Worm (Caenorhabditis elegans) whole organism, young adult: ENCODE results near the gene F58B4.5.

Experiments
- B0019.2 ChIP-seq: fragments of 200-800 bp; sonication (Bioruptor generic); conservative IDR thresholded peaks from 2 replicates; pipeline ENCODE4 v1.3.6; 2022; ENCODE audit warnings: missing genetic modification reagents, missing genetic modification characterization, missing compliant biosample characterization
- B0035.1 ChIP-seq: sonication (generic microtip); optimal IDR thresholded peaks from 2 replicates; lab custom pipeline; 2016; ENCODE audit warnings: missing genetic modification characterization, mild to moderate bottlenecking, missing compliant biosample characterization, missing genotype, missing genetic modification reagents
- B0261.1 ChIP-seq: sonication (generic microtip); optimal IDR thresholded peaks from 2 replicates; lab custom pipeline; 2016; ENCODE audit warnings: mild to moderate bottlenecking, missing genetic modification characterization, moderate library complexity, missing compliant biosample characterization
- B0336.3 ChIP-seq: fragments of 200-800 bp; sonication (Bioruptor generic); IDR thresholded peaks from 2 replicates; pipeline ENCODE4 v1.3.6; 2022; ENCODE audit warnings: missing genetic modification characterization, missing compliant biosample characterization
- C17E4.6 ChIP-seq: fragments of 200-800 bp; sonication (Bioruptor generic); IDR thresholded peaks from 2 replicates; pipeline ENCODE4 v1.3.6; 2022; ENCODE audit warnings: missing genetic modification reagents, missing genetic modification characterization, missing compliant biosample characterization
- F39B2.1 ChIP-seq: fragments of 200-800 bp; sonication (Bioruptor generic); IDR thresholded peaks from 2 replicates; pipeline ENCODE4 v1.3.6; 2022; ENCODE audit warnings: missing genetic modification reagents, missing genetic modification characterization, missing compliant biosample characterization
- F55B11.4 ChIP-seq: sonication (generic microtip); optimal IDR thresholded peaks from 2 replicates; lab custom pipeline; 2016; ENCODE audit warnings: missing compliant biosample characterization, missing genetic modification characterization, borderline replicate concordance; ENCODE audit not compliant: insufficient read depth
- Y56A3A.18 ChIP-seq: fragments of 200-800 bp; sonication (Bioruptor generic); IDR thresholded peaks from 2 replicates; pipeline ENCODE4 v1.3.6; 2022; ENCODE audit warnings: missing genetic modification reagents, missing genetic modification characterization, missing compliant biosample characterization
- akir-1 ChIP-seq: fragments of 200-800 bp; sonication (Bioruptor generic); optimal IDR thresholded peaks from 2 replicates; lab custom pipeline; 2018; ENCODE audit warnings: mild to moderate bottlenecking, missing genetic modification characterization, moderate library complexity, missing compliant biosample characterization
- aptf-2 ChIP-seq: fragments of 200-800 bp; sonication (Bioruptor generic); conservative IDR thresholded peaks from 2 replicates; pipeline ENCODE4 v1.3.6; 2022; ENCODE audit warnings: missing genetic modification reagents, missing genetic modification characterization, missing compliant biosample characterization
- attf-3 ChIP-seq: fragments of 200-800 bp; sonication (Bioruptor generic); conservative IDR thresholded peaks from 2 replicates; pipeline ENCODE4 v1.3.6; 2022; ENCODE audit warnings: missing genetic modification reagents, missing genetic modification characterization, missing compliant biosample characterization
- bed-1 ChIP-seq: fragments of 200-800 bp; sonication (Bioruptor generic); IDR thresholded peaks from 2 replicates; pipeline ENCODE4 v1.3.6; 2022; ENCODE audit warnings: missing genetic modification reagents, missing genetic modification characterization, missing compliant biosample characterization
- ceh-100 ChIP-seq: fragments of 200-800 bp; sonication (Bioruptor generic); IDR thresholded peaks from 2 replicates; pipeline ENCODE4 v1.3.6; 2022; ENCODE audit warnings: missing genetic modification reagents, missing genetic modification characterization, missing compliant biosample characterization
- die-1 ChIP-seq: sonication (generic microtip); optimal IDR thresholded peaks from 2 replicates; lab custom pipeline; 2016; ENCODE audit warnings: missing genotype, mild to moderate bottlenecking, missing genetic modification characterization, missing compliant biosample characterization
- egrh-3 ChIP-seq: fragments of 200-800 bp; sonication (Bioruptor generic); IDR thresholded peaks from 2 replicates; pipeline ENCODE4 v1.3.6; 2022; ENCODE audit warnings: missing genetic modification reagents, missing genetic modification characterization, missing compliant biosample characterization
- hlh-26 ChIP-seq: fragments of 200-800 bp; sonication (Bioruptor generic); conservative IDR thresholded peaks from 2 replicates; pipeline ENCODE4 v1.3.6; 2022; ENCODE audit warnings: missing genetic modification reagents, missing genetic modification characterization, missing compliant biosample characterization
- let-526 ChIP-seq: fragments of 200-800 bp; sonication (Bioruptor generic); IDR thresholded peaks from 2 replicates; pipeline ENCODE4 v1.3.6; 2022; ENCODE audit warnings: missing genetic modification reagents, missing genetic modification characterization, missing compliant biosample characterization
- let-607 ChIP-seq, 2 experiments: fragments of 200-800 bp in 1 of 2; sonication (Bioruptor generic) in 1 of 2; sonication (generic microtip) in 1 of 2; optimal IDR thresholded peaks; 2 replicates each; lab custom pipeline; 2016 to 2018; ENCODE audit warnings: mild to moderate bottlenecking in 2 of 2, missing compliant biosample characterization in 2 of 2, missing genetic modification characterization in 2 of 2, moderate library complexity in 2 of 2, missing genotype in 1 of 2
- lin-35 ChIP-seq, 3 experiments: fragments of 150-350 bp in 2 of 3; sonication (generic microtip) in 1 of 3; optimal IDR thresholded peaks; 2 replicates each; lab custom pipeline; 2014 to 2018; ENCODE audit warnings: missing biosample characterization in 3 of 3, missing genetic modification characterization in 3 of 3, missing genetic modification reagents in 3 of 3
- lsl-1 ChIP-seq: fragments of 200-800 bp; sonication (Bioruptor generic); optimal IDR thresholded peaks from 2 replicates; lab custom pipeline; 2018; ENCODE audit warnings: mild to moderate bottlenecking, missing genetic modification characterization, moderate library complexity, missing compliant biosample characterization
- lsy-27 ChIP-seq: sonication (generic microtip); optimal IDR thresholded peaks from 2 replicates; lab custom pipeline; 2017; ENCODE audit warnings: missing genetic modification characterization, mild to moderate bottlenecking, missing compliant biosample characterization, antibody characterized with exemption, missing genotype, borderline replicate concordance; ENCODE audit not compliant: insufficient read depth
- madf-10 ChIP-seq: sonication (generic microtip); optimal IDR thresholded peaks from 2 replicates; lab custom pipeline; 2016; ENCODE audit warnings: mild to moderate bottlenecking, missing genetic modification characterization, missing compliant biosample characterization
- madf-3 ChIP-seq: fragments of 200-800 bp; sonication (Bioruptor generic); IDR thresholded peaks from 2 replicates; pipeline ENCODE4 v1.3.6; 2022; ENCODE audit warnings: missing genetic modification reagents, missing genetic modification characterization, missing compliant biosample characterization
- madf-8 ChIP-seq: fragments of 200-800 bp; sonication (Bioruptor generic); conservative IDR thresholded peaks from 2 replicates; pipeline ENCODE4 v1.3.6; 2022; ENCODE audit warnings: missing genetic modification reagents, missing genetic modification characterization, missing compliant biosample characterization
- mcd-1 ChIP-seq: fragments of 200-800 bp; sonication (Bioruptor generic); IDR thresholded peaks from 2 replicates; pipeline ENCODE4 v1.3.6; 2022; ENCODE audit warnings: missing genetic modification reagents, missing genetic modification characterization, missing compliant biosample characterization
- mes-4 ChIP-seq: sonication (generic microtip); optimal IDR thresholded peaks from 2 replicates; lab custom pipeline; 2016; ENCODE audit warnings: missing genotype, missing genetic modification characterization, missing compliant biosample characterization
- nfya-2 ChIP-seq: fragments of 200-800 bp; sonication (Bioruptor generic); IDR thresholded peaks from 2 replicates; pipeline ENCODE4 v1.3.6; 2022; ENCODE audit warnings: missing genetic modification reagents, missing genetic modification characterization, missing compliant biosample characterization
- nhr-179 ChIP-seq: sonication (generic microtip); optimal IDR thresholded peaks from 2 replicates; lab custom pipeline; 2016; ENCODE audit warnings: mild to moderate bottlenecking, missing genetic modification characterization, missing compliant biosample characterization
- nhr-80 ChIP-seq: sonication (generic microtip); optimal IDR thresholded peaks from 2 replicates; lab custom pipeline; 2016; ENCODE audit warnings: missing genetic modification characterization, missing compliant biosample characterization
- nhr-90 ChIP-seq: sonication (generic microtip); optimal IDR thresholded peaks from 2 replicates; lab custom pipeline; 2016; ENCODE audit warnings: missing genotype, mild to moderate bottlenecking, missing genetic modification characterization, missing compliant biosample characterization
- pbrm-1 ChIP-seq: fragments of 200-800 bp; sonication (Bioruptor generic); IDR thresholded peaks from 2 replicates; pipeline ENCODE4 v1.3.6; 2022; ENCODE audit warnings: missing genetic modification reagents, missing genetic modification characterization, missing compliant biosample characterization
- sdz-38 ChIP-seq: sonication (generic microtip); optimal IDR thresholded peaks from 2 replicates; lab custom pipeline; 2016; ENCODE audit warnings: missing genotype, missing genetic modification characterization, missing compliant biosample characterization
- snpc-1.3 ChIP-seq: sonication (generic microtip); optimal IDR thresholded peaks from 2 replicates; lab custom pipeline; 2017; ENCODE audit warnings: missing genetic modification characterization, mild to moderate bottlenecking, missing compliant biosample characterization, antibody characterized with exemption, moderate library complexity, missing genotype, missing genetic modification reagents; ENCODE audit not compliant: insufficient read depth
- somi-1 ChIP-seq: fragments of 200-800 bp; sonication (Bioruptor generic); optimal IDR thresholded peaks from 2 replicates; lab custom pipeline; 2018; ENCODE audit warnings: mild to moderate bottlenecking, missing genetic modification characterization, missing compliant biosample characterization
- sptf-2 ChIP-seq: fragments of 200-800 bp; sonication (Bioruptor generic); optimal IDR thresholded peaks from 2 replicates; lab custom pipeline; 2018; ENCODE audit warnings: mild to moderate bottlenecking, missing genetic modification characterization, missing compliant biosample characterization
- tbp1 ChIP-seq: fragments of 200-800 bp; sonication (Bioruptor generic); optimal IDR thresholded peaks from 2 replicates; lab custom pipeline; 2018; ENCODE audit warnings: mild to moderate bottlenecking, missing genetic modification characterization, missing compliant biosample characterization
- tbx-9 ChIP-seq: sonication (generic microtip); optimal IDR thresholded peaks from 2 replicates; lab custom pipeline; 2016; ENCODE audit warnings: borderline replicate concordance, missing genetic modification characterization, inconsistent platforms, missing compliant biosample characterization
- zfh-2 ChIP-seq: fragments of 200-800 bp; sonication (Bioruptor generic); conservative IDR thresholded peaks from 2 replicates; pipeline ENCODE4 v1.3.6; 2022; ENCODE audit warnings: missing genetic modification reagents, missing genetic modification characterization, missing compliant biosample characterization
- ztf-25 ChIP-seq: fragments of 200-800 bp; sonication (Bioruptor generic); IDR thresholded peaks from 2 replicates; pipeline ENCODE4 v1.3.6; 2022; ENCODE audit warnings: missing genetic modification reagents, missing genetic modification characterization, missing compliant biosample characterization
- ztf-28 ChIP-seq: fragments of 200-800 bp; sonication (Bioruptor generic); IDR thresholded peaks from 2 replicates; pipeline ENCODE4 v1.3.6; 2022; ENCODE audit warnings: missing genetic modification reagents, missing genetic modification characterization, missing compliant biosample characterization
- ztf-3 ChIP-seq: fragments of 200-800 bp; sonication (Bioruptor generic); optimal IDR thresholded peaks from 2 replicates; lab custom pipeline; 2018; ENCODE audit warnings: mild to moderate bottlenecking, missing genetic modification characterization, missing compliant biosample characterization

The F58B4.5 gene

ce11 chrV:10970930-10971329 is 38.4 kb downstream of the F58B4.5 start:
- TF ChIP-seq mcd-1 (GFP tag; lab: Robert Waterston, UW): no peak
- no peak for TF ChIP-seq akir-1 (GFP tag; lab: Kevin White, UChicago)
- no peak for TF ChIP-seq snpc-1.3 (tag; lab: Kevin White, UChicago)
- TF ChIP-seq bed-1: no peak
- TF ChIP-seq B0261.1 (tag; lab: Kevin White, UChicago): no peak
- TF ChIP-seq nfya-2 (GFP tag; lab: Robert Waterston, UW): no peak
- no peak for TF ChIP-seq hlh-26 (GFP tag; lab: Robert Waterston, UW)
- TF ChIP-seq F55B11.4 (tag; lab: Kevin White, UChicago): no peak
- no peak for TF ChIP-seq egrh-3 (GFP tag; lab: Robert Waterston, UW)
- TF ChIP-seq let-526 (GFP tag; lab: Robert Waterston, UW): no peak
- no peak for TF ChIP-seq zfh-2
- TF ChIP-seq ztf-3: no peak
- no peak for TF ChIP-seq Y56A3A.18
- no peak for TF ChIP-seq attf-3 (GFP tag; lab: Robert Waterston, UW)
- no peak for TF ChIP-seq aptf-2 (GFP tag; lab: Robert Waterston, UW)
- no peak for TF ChIP-seq lin-35 (GFP tag; optimal IDR thresholded peaks at IDR 0.05; lab: Kevin White, UChicago)

ce11 chrV:10975091-10975490 is 42.6 kb downstream of the F58B4.5 start:
- TF ChIP-seq nhr-90 (tag; lab: Kevin White, UChicago) (no peak), mes-4 (tag; lab: Kevin White, UChicago) (no peak), B0336.3 (GFP tag; lab: Robert Waterston, UW) (no peak), nhr-80 (tag; lab: Kevin White, UChicago) (no peak), madf-8 (no peak), let-607 (tag; optimal IDR thresholded peaks at IDR 0.05; lab: Kevin White, UChicago) (no peak), B0035.1 (tag; lab: Kevin White, UChicago) (no peak), ceh-100 (GFP tag; lab: Robert Waterston, UW) (no peak), lsl-1 (GFP tag; lab: Kevin White, UChicago) (no peak), F39B2.1 (GFP tag; lab: Robert Waterston, UW) (no peak), zfh-2 (no peak), Y56A3A.18 (no peak), tbp1 (GFP tag; lab: Kevin White, UChicago) (no peak), tbx-9 (tag; lab: Kevin White, UChicago) (no peak), madf-10 (no peak)

ce11 chrV:10981113-10981512 is 48.6 kb downstream of the F58B4.5 start, which contains the start of gene fig-1:
fig-1 (minus strand) TSS chrV:10981213.
- TF ChIP-seq B0019.2 (GFP tag; lab: Robert Waterston, UW): no peak
- no peak for TF ChIP-seq somi-1 (GFP tag; lab: Kevin White, UChicago)
- TF ChIP-seq lsy-27 (tag; lab: Kevin White, UChicago): no peak
- no peak for TF ChIP-seq C17E4.6 (GFP tag; lab: Robert Waterston, UW)
- no peak for TF ChIP-seq sdz-38
- no peak for TF ChIP-seq lin-35 (GFP tag; optimal IDR thresholded peaks at IDR 0.05; lab: Kevin White, UChicago)
- no peak for TF ChIP-seq die-1 (tag; lab: Kevin White, UChicago)
- TF ChIP-seq sptf-2 (GFP tag; lab: Kevin White, UChicago): no peak
- TF ChIP-seq nhr-179 (tag; lab: Kevin White, UChicago): no peak
- TF ChIP-seq madf-3 (GFP tag; lab: Robert Waterston, UW): no peak
- no peak for TF ChIP-seq tbx-9 (tag; lab: Kevin White, UChicago)
- no peak for TF ChIP-seq ztf-25
- TF ChIP-seq pbrm-1 (GFP tag; lab: Robert Waterston, UW): no peak
- TF ChIP-seq ztf-28 (GFP tag; lab: Robert Waterston, UW): no peak
